Worm (Caenorhabditis elegans): Measurements from ENCODE around the gene far-1.

Gene far-1

DNA sequence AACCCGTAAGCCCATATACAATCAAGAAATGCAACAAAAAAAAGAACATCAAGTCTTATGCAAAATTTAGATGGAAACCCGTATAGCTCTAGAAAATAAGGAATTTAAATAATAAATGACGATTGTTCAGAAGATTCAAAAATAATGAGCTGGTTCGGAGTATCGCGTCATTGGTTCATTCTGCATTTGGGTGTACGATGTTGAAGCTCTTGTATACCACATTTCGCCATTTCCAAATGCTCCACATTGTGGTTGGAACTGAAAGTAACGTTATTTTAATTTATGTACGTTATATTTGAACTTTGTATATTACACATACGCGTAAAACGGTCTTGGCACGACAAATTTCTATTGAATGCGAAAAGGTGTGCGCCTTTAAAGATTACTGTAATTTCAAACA lies 20.7 kb downstream of the far-1 start (continued):
- peak; percentile 50 for TF ChIP-seq hlh-11 (tag; optimal IDR thresholded peaks at IDR 0.05)
- TF ChIP-seq nhr-11 (tag; optimal IDR thresholded peaks at IDR 0.05), result no peak
- TF ChIP-seq spr-3 (GFP tag; optimal IDR thresholded peaks at IDR 0.05), result no peak
- TF ChIP-seq ceh-32 (tag; optimal IDR thresholded peaks at IDR 0.05; ENCODE audit: poor library complexity), result no peak
- TF ChIP-seq dpl-1 (GFP tag; optimal IDR thresholded peaks at IDR 0.05), result no peak
- TF ChIP-seq lin-15B (tag; optimal IDR thresholded peaks at IDR 0.05), result no peak
- TF ChIP-seq arid-1 (GFP tag; conservative IDR thresholded peaks at IDR 0.05), result no peak; the same call in 1 of the 2 replicates
- no peak for TF ChIP-seq aly-2 (tag; optimal IDR thresholded peaks at IDR 0.05)
- TF ChIP-seq Y105C5A.15 (GFP tag; IDR thresholded peaks at IDR 0.05), result no peak
- TF ChIP-seq dmd-9 (GFP tag; IDR thresholded peaks at IDR 0.05), result no peak
- TF ChIP-seq nhr-28 (tag; optimal IDR thresholded peaks at IDR 0.05), result no peak
- no peak for TF ChIP-seq ceh-20 (GFP tag; IDR thresholded peaks at IDR 0.05)
- no peak for TF ChIP-seq R02D3.7 (tag; optimal IDR thresholded peaks at IDR 0.05)
- peak; percentile 28; the same call in 1 of the 2 replicates for TF ChIP-seq mdt-29 (GFP tag; IDR thresholded peaks at IDR 0.05)
- no peak for TF ChIP-seq snpc-1.2 (GFP tag; IDR thresholded peaks at IDR 0.05)
- TF ChIP-seq ceh-28 (tag; optimal IDR thresholded peaks at IDR 0.05), result no peak
- no peak for TF ChIP-seq ceh-62 (tag; optimal IDR thresholded peaks at IDR 0.05)
- 0 out of 2 replicates have a peak, but pooled peaks have one; percentile 5 for TF ChIP-seq nhr-41 (GFP tag; IDR thresholded peaks at IDR 0.05)
- peak; percentile 53 for TF ChIP-seq mep-1 (tag; optimal IDR thresholded peaks at IDR 0.05)
- TF ChIP-seq hmg-1.1 (GFP tag; IDR thresholded peaks at IDR 0.05), result peak; percentile 27; the same call in 1 of the 2 replicates
- TF ChIP-seq hlh-30 (tag; optimal IDR thresholded peaks at IDR 0.05; ENCODE audit: insufficient read depth), result no peak
- TF ChIP-seq gei-8 (GFP tag; optimal IDR thresholded peaks at IDR 0.05), result no peak
- TF ChIP-seq lir-3 (tag; optimal IDR thresholded peaks at IDR 0.05), result no peak
- no peak for TF ChIP-seq ceh-82 (tag; optimal IDR thresholded peaks at IDR 0.05)
- TF ChIP-seq nhr-76 (tag; optimal IDR thresholded peaks at IDR 0.05), result no peak
- no peak for TF ChIP-seq F49E8.2 (tag; optimal IDR thresholded peaks at IDR 0.05; ENCODE audit: borderline replicate concordance)
- TF ChIP-seq nhr-77 (tag; optimal IDR thresholded peaks at IDR 0.05), result no peak
- no peak for TF ChIP-seq nhr-25 (tag; optimal IDR thresholded peaks at IDR 0.05; ENCODE audit: borderline replicate concordance, insufficient read depth)
- no peak for TF ChIP-seq mxl-3 (GFP tag; optimal IDR thresholded peaks at IDR 0.05)
- no peak for TF ChIP-seq egl-27 (tag; optimal IDR thresholded peaks at IDR 0.05)
- TF ChIP-seq mes-2 (tag; optimal IDR thresholded peaks at IDR 0.05; ENCODE audit: poor library complexity, severe bottlenecking), result peak; percentile 0
- TF ChIP-seq lin-1 (GFP tag; IDR thresholded peaks at IDR 0.05), result 0 out of 2 replicates have a peak, but pooled peaks have one; percentile 8
- 0 out of 2 replicates have a peak, but pooled peaks have one; percentile 16 for TF ChIP-seq nhr-42 (GFP tag; IDR thresholded peaks at IDR 0.05)
- TF ChIP-seq lin-13 (GFP tag; optimal IDR thresholded peaks at IDR 0.05), result no peak
- TF ChIP-seq nhr-237 (tag; optimal IDR thresholded peaks at IDR 0.05), result no peak
- peak; percentile 73 for TF ChIP-seq dve-1 (tag; optimal IDR thresholded peaks at IDR 0.05; ENCODE audit: insufficient read depth)
- TF ChIP-seq ceh-44 (GFP tag; IDR thresholded peaks at IDR 0.05), result no peak
- no peak for TF ChIP-seq zip-11 (GFP tag; IDR thresholded peaks at IDR 0.05)
- TF ChIP-seq daf-12 (tag; optimal IDR thresholded peaks at IDR 0.05), result no peak
- TF ChIP-seq F44E2.7 (GFP tag; IDR thresholded peaks at IDR 0.05), result no peak
- no peak for TF ChIP-seq ces-1 (GFP tag; optimal IDR thresholded peaks at IDR 0.05)
- peak in 1 of 2 experiments; percentile 30 for TF ChIP-seq daf-16 (GFP tag; optimal IDR thresholded peaks at IDR 0.05)
- peak; percentile 36 for TF ChIP-seq daf-16 (tag; optimal IDR thresholded peaks at IDR 0.05)
- no peak for TF ChIP-seq nhr-10 (tag; optimal IDR thresholded peaks at IDR 0.05)
- TF ChIP-seq nhr-6 (tag; optimal IDR thresholded peaks at IDR 0.05), result no peak
- TF ChIP-seq madf-5 (GFP tag; IDR thresholded peaks at IDR 0.05), result no peak
- TF ChIP-seq tag-97 (GFP tag; IDR thresholded peaks at IDR 0.05), result no peak
- no peak for TF ChIP-seq rbr-2 (tag; optimal IDR thresholded peaks at IDR 0.05)
- TF ChIP-seq zfp-3 (GFP tag; conservative IDR thresholded peaks at IDR 0.05), result peak; percentile 91
- TF ChIP-seq zip-2 (tag; optimal IDR thresholded peaks at IDR 0.05), result no peak
- TF ChIP-seq pha-4 (GFP tag; IDR thresholded peaks at IDR 0.05), result peak; percentile 70; the same call in 1 of the 2 replicates
- TF ChIP-seq pha-4 (tag; optimal IDR thresholded peaks at IDR 0.05), result no peak

Data from whole organism, L4 larva.